Worm (Caenorhabditis elegans) whole organism, young adult: ENCODE measurements around the gene K12H4.7.
A peak's percentile ranks its signal among the peaks of the same experiment; 100 is the strongest.

Experiments used
- B0019.2 ChIP-seq: fragments of 200-800 bp; sonication (Bioruptor generic); conservative IDR thresholded peaks from 2 replicates; pipeline ENCODE4 v1.3.6; 2022; ENCODE audit warnings: missing genetic modification reagents, missing genetic modification characterization, missing compliant biosample characterization
- B0261.1 ChIP-seq: sonication (generic microtip); optimal IDR thresholded peaks from 2 replicates; lab custom pipeline; 2016; ENCODE audit warnings: mild to moderate bottlenecking, missing genetic modification characterization, moderate library complexity, missing compliant biosample characterization
- C06A6.2 ChIP-seq: fragments of 200-800 bp; sonication (Bioruptor generic); conservative IDR thresholded peaks from 2 replicates; pipeline ENCODE4 v1.3.6; 2022; ENCODE audit warnings: missing genetic modification characterization, missing compliant biosample characterization
- F33H1.4 ChIP-seq: fragments of 200-800 bp; sonication (Bioruptor generic); IDR thresholded peaks from 2 replicates; pipeline ENCODE4 v1.3.6; 2022; ENCODE audit warnings: missing genetic modification reagents, missing genetic modification characterization, missing compliant biosample characterization
- F37B4.10 ChIP-seq: fragments of 200-800 bp; sonication (Bioruptor generic); IDR thresholded peaks from 2 replicates; pipeline ENCODE4 v1.3.6; 2022; ENCODE audit warnings: missing genetic modification characterization, missing compliant biosample characterization
- F55B11.4 ChIP-seq: sonication (generic microtip); optimal IDR thresholded peaks from 2 replicates; lab custom pipeline; 2016; ENCODE audit warnings: missing compliant biosample characterization, missing genetic modification characterization, borderline replicate concordance; ENCODE audit not compliant: insufficient read depth
- K11D2.4 ChIP-seq: fragments of 200-800 bp; sonication (Bioruptor generic); IDR thresholded peaks from 2 replicates; pipeline ENCODE4 v1.3.6; 2022; ENCODE audit warnings: missing genetic modification reagents, missing genetic modification characterization, missing compliant biosample characterization
- aptf-2 ChIP-seq: fragments of 200-800 bp; sonication (Bioruptor generic); conservative IDR thresholded peaks from 2 replicates; pipeline ENCODE4 v1.3.6; 2022; ENCODE audit warnings: missing genetic modification reagents, missing genetic modification characterization, missing compliant biosample characterization
- bed-2 ChIP-seq: fragments of 200-800 bp; sonication (Bioruptor generic); IDR thresholded peaks from 2 replicates; pipeline ENCODE4 v1.3.6; 2022; ENCODE audit warnings: missing genetic modification reagents, missing genetic modification characterization, missing compliant biosample characterization
- ceh-40 ChIP-seq: fragments of 200-800 bp; sonication (Bioruptor generic); IDR thresholded peaks from 2 replicates; pipeline ENCODE4 v1.3.6; 2022; ENCODE audit warnings: missing genetic modification characterization, missing compliant biosample characterization
- ceh-58 ChIP-seq: fragments of 200-800 bp; sonication (Bioruptor generic); IDR thresholded peaks from 2 replicates; pipeline ENCODE4 v1.3.6; 2022; ENCODE audit warnings: missing genetic modification characterization, missing compliant biosample characterization
- chd-7 ChIP-seq: sonication (generic microtip); optimal IDR thresholded peaks from 2 replicates; lab custom pipeline; 2016; ENCODE audit warnings: mild to moderate bottlenecking, missing genetic modification characterization, moderate library complexity, missing compliant biosample characterization
- dox-1 ChIP-seq: fragments of 200-800 bp; sonication (Bioruptor generic); IDR thresholded peaks from 2 replicates; pipeline ENCODE4 v1.3.6; 2022; ENCODE audit warnings: missing genetic modification reagents, missing genetic modification characterization, missing compliant biosample characterization
- dpff-1 ChIP-seq: sonication (generic microtip); optimal IDR thresholded peaks from 2 replicates; lab custom pipeline; 2017; ENCODE audit warnings: mild to moderate bottlenecking, missing genetic modification characterization, missing compliant biosample characterization
- dpl-1 ChIP-seq: fragments of 150-350 bp; optimal IDR thresholded peaks from 2 replicates; lab custom pipeline; 2014; ENCODE audit warnings: missing biosample characterization, missing genetic modification reagents, missing genetic modification characterization
- efl-1 ChIP-seq: fragments of 150-350 bp; optimal IDR thresholded peaks from 2 replicates; lab custom pipeline; 2014; ENCODE audit warnings: missing biosample characterization, missing genetic modification reagents, missing genetic modification characterization
- egl-44 ChIP-seq: fragments of 200-800 bp; sonication (Bioruptor generic); IDR thresholded peaks from 2 replicates; pipeline ENCODE4 v1.3.6; 2022; ENCODE audit warnings: missing genetic modification reagents, missing genetic modification characterization, missing compliant biosample characterization
- egrh-3 ChIP-seq: fragments of 200-800 bp; sonication (Bioruptor generic); IDR thresholded peaks from 2 replicates; pipeline ENCODE4 v1.3.6; 2022; ENCODE audit warnings: missing genetic modification reagents, missing genetic modification characterization, missing compliant biosample characterization
- ekl-4 ChIP-seq: fragments of 200-800 bp; sonication (Bioruptor generic); IDR thresholded peaks from 2 replicates; pipeline ENCODE4 v1.3.6; 2022; ENCODE audit warnings: missing genetic modification reagents, missing genetic modification characterization, missing compliant biosample characterization
- hmg-1.2 ChIP-seq: fragments of 200-800 bp; sonication (Bioruptor generic); IDR thresholded peaks from 2 replicates; pipeline ENCODE4 v1.3.6; 2022; ENCODE audit warnings: missing genetic modification reagents, missing genetic modification characterization, missing compliant biosample characterization
- hmg-20 ChIP-seq: fragments of 200-800 bp; sonication (Bioruptor generic); IDR thresholded peaks from 2 replicates; pipeline ENCODE4 v1.3.6; 2022; ENCODE audit warnings: missing genetic modification reagents, missing genetic modification characterization, missing compliant biosample characterization
- lag-1 ChIP-seq: fragments of 200-800 bp; sonication (Bioruptor generic); IDR thresholded peaks from 2 replicates; pipeline ENCODE4 v1.3.6; 2022; ENCODE audit warnings: missing genetic modification reagents, missing genetic modification characterization, missing compliant biosample characterization
- lin-26 ChIP-seq: fragments of 200-800 bp; sonication (Bioruptor generic); IDR thresholded peaks from 2 replicates; pipeline ENCODE4 v1.3.6; 2022; ENCODE audit warnings: missing genetic modification reagents, missing genetic modification characterization, missing compliant biosample characterization
- lin-54 ChIP-seq: fragments of 200-800 bp; sonication (Bioruptor generic); optimal IDR thresholded peaks from 2 replicates; lab custom pipeline; 2018; ENCODE audit warnings: mild to moderate bottlenecking, missing genetic modification characterization, missing compliant biosample characterization
- lsl-1 ChIP-seq: fragments of 200-800 bp; sonication (Bioruptor generic); optimal IDR thresholded peaks from 2 replicates; lab custom pipeline; 2018; ENCODE audit warnings: mild to moderate bottlenecking, missing genetic modification characterization, moderate library complexity, missing compliant biosample characterization
- lsy-27 ChIP-seq: sonication (generic microtip); optimal IDR thresholded peaks from 2 replicates; lab custom pipeline; 2017; ENCODE audit warnings: missing genetic modification characterization, mild to moderate bottlenecking, missing compliant biosample characterization, antibody characterized with exemption, missing genotype, borderline replicate concordance; ENCODE audit not compliant: insufficient read depth
- madf-10 ChIP-seq: sonication (generic microtip); optimal IDR thresholded peaks from 2 replicates; lab custom pipeline; 2016; ENCODE audit warnings: mild to moderate bottlenecking, missing genetic modification characterization, missing compliant biosample characterization
- madf-3 ChIP-seq: fragments of 200-800 bp; sonication (Bioruptor generic); IDR thresholded peaks from 2 replicates; pipeline ENCODE4 v1.3.6; 2022; ENCODE audit warnings: missing genetic modification reagents, missing genetic modification characterization, missing compliant biosample characterization
- madf-6 ChIP-seq: fragments of 200-800 bp; sonication (Bioruptor generic); IDR thresholded peaks from 2 replicates; pipeline ENCODE4 v1.3.6; 2022; ENCODE audit warnings: missing genetic modification reagents, missing genetic modification characterization, missing compliant biosample characterization
- nfya-2 ChIP-seq: fragments of 200-800 bp; sonication (Bioruptor generic); IDR thresholded peaks from 2 replicates; pipeline ENCODE4 v1.3.6; 2022; ENCODE audit warnings: missing genetic modification reagents, missing genetic modification characterization, missing compliant biosample characterization
- nhr-80 ChIP-seq: sonication (generic microtip); optimal IDR thresholded peaks from 2 replicates; lab custom pipeline; 2016; ENCODE audit warnings: missing genetic modification characterization, missing compliant biosample characterization
- pha-4 ChIP-seq: fragments of 150-350 bp; sonication (generic microtip); optimal IDR thresholded peaks from 2 replicates; lab custom pipeline; 2014; ENCODE audit warnings: missing biosample characterization, missing genetic modification reagents, missing genetic modification characterization
- rcor-1 ChIP-seq: fragments of 200-800 bp; sonication (Bioruptor generic); IDR thresholded peaks from 2 replicates; pipeline ENCODE4 v1.3.6; 2022; ENCODE audit warnings: missing genetic modification reagents, missing genetic modification characterization, missing compliant biosample characterization
- snpc-1.1 ChIP-seq: sonication (generic microtip); optimal IDR thresholded peaks from 2 replicates; lab custom pipeline; 2017; ENCODE audit warnings: missing genetic modification characterization, mild to moderate bottlenecking, missing compliant biosample characterization, antibody characterized with exemption, moderate library complexity, missing genotype, missing genetic modification reagents; ENCODE audit not compliant: insufficient read depth
- snpc-3.4 ChIP-seq: sonication (generic microtip); optimal IDR thresholded peaks from 2 replicates; lab custom pipeline; 2017; ENCODE audit warnings: missing genetic modification characterization, mild to moderate bottlenecking, missing compliant biosample characterization, antibody characterized with exemption, moderate library complexity, missing genotype, missing genetic modification reagents
- tbp1 ChIP-seq: fragments of 200-800 bp; sonication (Bioruptor generic); optimal IDR thresholded peaks from 2 replicates; lab custom pipeline; 2018; ENCODE audit warnings: mild to moderate bottlenecking, missing genetic modification characterization, missing compliant biosample characterization
- unc-62 ChIP-seq: fragments of 150-350 bp; optimal IDR thresholded peaks from 2 replicates; lab custom pipeline; 2014; ENCODE audit warnings: missing biosample characterization, missing genetic modification reagents, missing genetic modification characterization
- zfh-2 ChIP-seq: fragments of 200-800 bp; sonication (Bioruptor generic); conservative IDR thresholded peaks from 2 replicates; pipeline ENCODE4 v1.3.6; 2022; ENCODE audit warnings: missing genetic modification reagents, missing genetic modification characterization, missing compliant biosample characterization

The K12H4.7 gene

ce11 chrIII:8029487-8029886, 21.4 kb downstream of the K12H4.7 start, which contains the start of gene F44B9.8 (continued):
- no peak for TF ChIP-seq madf-10 (tag; lab: Kevin White, UChicago)
- no peak for TF ChIP-seq F55B11.4 (tag; lab: Kevin White, UChicago)
- peak; percentile 32 for TF ChIP-seq dpl-1 (GFP tag; lab: Kevin White, UChicago)
- peak; percentile 80 for TF ChIP-seq F33H1.4 (GFP tag; lab: Robert Waterston, UW)
- no peak for TF ChIP-seq snpc-1.1
- no peak for TF ChIP-seq B0261.1 (tag; lab: Kevin White, UChicago)
- TF ChIP-seq lsl-1, result peak; percentile 9
- no peak for TF ChIP-seq egrh-3 (GFP tag; lab: Robert Waterston, UW)
- TF ChIP-seq pha-4 (tag; lab: Kevin White, UChicago), result peak; percentile 9
- no peak for TF ChIP-seq hmg-20 (GFP tag; lab: Robert Waterston, UW)
- TF ChIP-seq lin-54, result no peak
- TF ChIP-seq madf-6 (GFP tag; lab: Robert Waterston, UW), result peak; percentile 62; the same call in 1 of the 2 replicates
- no peak for TF ChIP-seq nhr-80 (tag; lab: Kevin White, UChicago)
- TF ChIP-seq zfh-2, result no peak
- peak; percentile 42 for TF ChIP-seq efl-1 (GFP tag; lab: Kevin White, UChicago)
- TF ChIP-seq lag-1, result no peak
- TF ChIP-seq chd-7 (tag; lab: Kevin White, UChicago), result no peak
- TF ChIP-seq K11D2.4 (GFP tag; lab: Robert Waterston, UW), result no peak
- TF ChIP-seq unc-62 (GFP tag; lab: Kevin White, UChicago), result no peak
- TF ChIP-seq aptf-2 (GFP tag; lab: Robert Waterston, UW), result no peak
- no peak for TF ChIP-seq ceh-58 (GFP tag; lab: Robert Waterston, UW)
- TF ChIP-seq nfya-2 (GFP tag; lab: Robert Waterston, UW), result no peak
- no peak for TF ChIP-seq tbp1 (GFP tag; lab: Kevin White, UChicago)

DNA sequence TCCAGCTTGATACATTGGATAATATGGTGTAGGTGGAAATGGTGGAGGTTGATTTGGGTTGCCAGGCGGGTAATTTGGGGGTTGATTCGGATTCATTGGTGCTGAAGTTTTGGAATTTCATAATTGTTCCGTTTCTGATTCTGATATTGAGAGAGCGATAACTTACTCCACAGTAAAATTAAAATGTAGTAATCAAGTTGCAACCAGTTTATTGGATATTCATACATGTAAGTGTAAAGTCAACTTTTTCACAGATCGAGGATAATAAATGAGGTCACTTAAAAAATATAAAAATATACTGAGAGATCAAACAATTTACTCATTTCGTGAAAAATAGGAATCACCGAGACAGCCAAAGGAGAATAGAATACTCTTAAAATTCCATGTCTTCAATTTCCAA, 22.9 kb downstream of the K12H4.7 start, which contains the start of gene mdt-30:
mdt-30 (minus strand) TSS at position 101 of the 400 bp plus-strand sequence.
- no peak for TF ChIP-seq dpff-1 (tag; lab: Kevin White, UChicago)
- 0 out of 2 replicates have a peak, but pooled peaks have one; percentile 12 for TF ChIP-seq rcor-1 (GFP tag; lab: Robert Waterston, UW)
- no peak for TF ChIP-seq egl-44 (GFP tag; lab: Robert Waterston, UW)
- TF ChIP-seq dox-1 (GFP tag; lab: Robert Waterston, UW), result no peak
- no peak for TF ChIP-seq F37B4.10
- no peak for TF ChIP-seq lag-1
- TF ChIP-seq bed-2 (GFP tag; lab: Robert Waterston, UW), result no peak
- no peak for TF ChIP-seq ceh-40 (GFP tag; lab: Robert Waterston, UW)
- no peak for TF ChIP-seq lsy-27 (tag; lab: Kevin White, UChicago)
- no peak for TF ChIP-seq ceh-58 (GFP tag; lab: Robert Waterston, UW)
- 0 out of 2 replicates have a peak, but pooled peaks have one; percentile 30 for TF ChIP-seq B0019.2 (GFP tag; lab: Robert Waterston, UW)
- 0 out of 2 replicates have a peak, but pooled peaks have one; percentile 40 for TF ChIP-seq ekl-4 (GFP tag; lab: Robert Waterston, UW)
- no peak for TF ChIP-seq snpc-3.4 (tag; lab: Kevin White, UChicago)
- no peak; the same call in 1 of the 2 replicates for TF ChIP-seq lin-26
- no peak for TF ChIP-seq hmg-1.2 (GFP tag; lab: Robert Waterston, UW)
- TF ChIP-seq C06A6.2 (GFP tag; lab: Robert Waterston, UW), result no peak
- TF ChIP-seq madf-3, result 0 out of 2 replicates have a peak, but pooled peaks have one; percentile 12
- TF ChIP-seq F55B11.4 (tag; lab: Kevin White, UChicago), result no peak
- TF ChIP-seq, all 124 proteins: peak for 4
